Worm (Caenorhabditis elegans) whole organism, L4/young adult: Measurements from ENCODE around the gene ugt-62.
A peak's percentile ranks its signal among the peaks of the same experiment; 100 is the strongest.

Experiments used
- dao-5 ChIP-seq: sonication (generic microtip); optimal IDR thresholded peaks from 2 replicates; lab custom pipeline; 2016; ENCODE audit warnings: missing genotype, missing genetic modification characterization, moderate library complexity, missing compliant biosample characterization
- him-1 ChIP-seq: sonication (generic microtip); optimal IDR thresholded peaks from 2 replicates; lab custom pipeline; 2016; ENCODE audit warnings: missing genotype, missing genetic modification reagents, missing genetic modification characterization, missing compliant biosample characterization

DNA sequence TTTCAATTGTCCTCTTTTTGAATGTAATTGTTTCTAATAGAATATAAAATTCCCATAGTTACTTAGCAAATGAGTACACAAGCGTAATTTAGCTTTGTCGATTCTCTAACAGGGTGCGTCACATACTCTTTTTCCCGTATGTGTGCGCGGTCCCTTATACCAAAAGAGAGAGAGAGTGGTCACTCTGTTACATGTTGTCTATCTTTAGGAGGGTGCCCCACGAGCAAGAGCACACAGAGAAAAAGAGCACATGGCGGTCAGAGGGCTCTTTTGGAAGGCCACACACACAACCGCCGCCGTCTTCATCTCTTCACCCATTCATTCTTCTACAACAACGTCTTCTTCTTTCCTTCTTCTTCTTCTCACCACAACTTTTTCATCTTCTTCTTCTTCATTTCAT, 26.5 kb downstream of the ugt-62 start:
- TF ChIP-seq dao-5 (tag; lab: Kevin White, UChicago), result no peak
- TF ChIP-seq him-1 (tag; lab: Kevin White, UChicago), result peak; percentile 42
